Worm (Caenorhabditis elegans) whole organism, L4 larva: ENCODE results near the gene spl-1.

Experiments
- F37D6.2 ChIP-seq: sonication (generic microtip); optimal IDR thresholded peaks from 2 replicates; lab custom pipeline; 2016; ENCODE audit warnings: mild to moderate bottlenecking, missing genetic modification characterization, missing compliant biosample characterization
- F44E2.7 ChIP-seq: fragments of 200-800 bp; sonication (Bioruptor generic); IDR thresholded peaks from 2 replicates; pipeline ENCODE4 v2.1.2; 2022; ENCODE audit warnings: missing genetic modification characterization, missing compliant biosample characterization
- F49E8.2 ChIP-seq: sonication (generic microtip); optimal IDR thresholded peaks from 2 replicates; lab custom pipeline; 2016; ENCODE audit warnings: missing compliant biosample characterization, mild to moderate bottlenecking, missing genetic modification characterization, borderline replicate concordance
- T26A8.4 ChIP-seq: fragments of 200-800 bp; sonication (Bioruptor generic); IDR thresholded peaks from 2 replicates; pipeline ENCODE4 v1.3.6; 2022; ENCODE audit warnings: missing genetic modification characterization, missing compliant biosample characterization
- Y105C5A.15 ChIP-seq: fragments of 200-800 bp; sonication (Bioruptor generic); IDR thresholded peaks from 2 replicates; pipeline ENCODE4 v1.3.6; 2022; ENCODE audit warnings: missing genetic modification characterization, missing compliant biosample characterization
- Y48G9A.11 ChIP-seq: fragments of 200-800 bp; sonication (Bioruptor generic); IDR thresholded peaks from 2 replicates; pipeline ENCODE4 v1.3.6; 2022; ENCODE audit warnings: missing genetic modification reagents, missing genetic modification characterization, missing compliant biosample characterization
- Y5F2A.4 ChIP-seq: fragments of 200-800 bp; sonication (Bioruptor generic); optimal IDR thresholded peaks from 2 replicates; lab custom pipeline; 2018; ENCODE audit warnings: mild to moderate bottlenecking, missing genetic modification characterization, missing compliant biosample characterization
- Y75B8A.6 ChIP-seq: fragments of 200-800 bp; sonication (Bioruptor generic); IDR thresholded peaks from 2 replicates; pipeline ENCODE4 v1.3.6; 2022; ENCODE audit warnings: missing genetic modification reagents, missing genetic modification characterization, missing compliant biosample characterization
- aly-2 ChIP-seq: sonication (generic microtip); optimal IDR thresholded peaks from 2 replicates; lab custom pipeline; 2018; ENCODE audit warnings: missing biosample characterization, missing genetic modification characterization
- ceh-32 ChIP-seq: sonication (generic microtip); optimal IDR thresholded peaks from 2 replicates; lab custom pipeline; 2016; ENCODE audit warnings: mild to moderate bottlenecking, missing genetic modification characterization, missing compliant biosample characterization; ENCODE audit not compliant: poor library complexity
- ceh-44 ChIP-seq: fragments of 200-800 bp; sonication (Bioruptor generic); IDR thresholded peaks from 2 replicates; pipeline ENCODE4 v1.3.6; 2022; ENCODE audit warnings: missing genetic modification reagents, missing genetic modification characterization, missing compliant biosample characterization
- ceh-62 ChIP-seq: sonication (generic microtip); optimal IDR thresholded peaks from 2 replicates; lab custom pipeline; 2017; ENCODE audit warnings: missing biosample characterization, missing genetic modification characterization
- ces-1 ChIP-seq: fragments of 150-350 bp; sonication (generic microtip); optimal IDR thresholded peaks from 4 replicates; lab custom pipeline; 2014; ENCODE audit warnings: missing biosample characterization, missing genetic modification reagents, missing genetic modification characterization
- ctbp-1 ChIP-seq: fragments of 200-800 bp; sonication (Bioruptor generic); IDR thresholded peaks from 2 replicates; pipeline ENCODE4 v1.3.6; 2022; ENCODE audit warnings: missing genetic modification reagents, missing genetic modification characterization, missing compliant biosample characterization
- daf-16 ChIP-seq, 3 experiments: sonication (generic microtip); optimal IDR thresholded peaks; 2 replicates each; lab custom pipeline; 2016 to 2017; ENCODE audit warnings: missing genetic modification characterization in 3 of 3, missing genetic modification reagents in 3 of 3, mild to moderate bottlenecking in 2 of 3, missing compliant biosample characterization in 2 of 3, missing biosample characterization in 1 of 3, moderate library complexity in 1 of 3
- daf-19 ChIP-seq: fragments of 200-800 bp; sonication (Bioruptor generic); conservative IDR thresholded peaks from 2 replicates; pipeline ENCODE4 v1.3.6; 2022; ENCODE audit warnings: missing genetic modification characterization, missing compliant biosample characterization
- dmd-6 ChIP-seq: fragments of 200-800 bp; sonication (Bioruptor generic); IDR thresholded peaks from 2 replicates; pipeline ENCODE4 v1.3.6; 2022; ENCODE audit warnings: missing genetic modification reagents, missing genetic modification characterization, missing compliant biosample characterization
- dmd-9 ChIP-seq: fragments of 200-800 bp; sonication (Bioruptor generic); IDR thresholded peaks from 2 replicates; pipeline ENCODE4 v1.3.6; 2022; ENCODE audit warnings: missing genetic modification reagents, missing genetic modification characterization, missing compliant biosample characterization
- lin-13 ChIP-seq: fragments of 150-350 bp; optimal IDR thresholded peaks from 2 replicates; lab custom pipeline; 2014; ENCODE audit warnings: missing biosample characterization, missing genetic modification reagents, missing genetic modification characterization
- lsy-2 ChIP-seq, 2 experiments: fragments of 150-350 bp in 1 of 2; sonication (generic microtip) in 1 of 2; optimal IDR thresholded peaks; 2 replicates each; lab custom pipeline; 2014 to 2017; ENCODE audit warnings: missing biosample characterization in 2 of 2, missing genetic modification characterization in 2 of 2
- mdl-1 ChIP-seq, 2 experiments: fragments of 150-350 bp in 1 of 2; sonication (generic microtip) in 1 of 2; optimal IDR thresholded peaks; 2 replicates each; lab custom pipeline; 2014 to 2017; ENCODE audit warnings: missing biosample characterization in 2 of 2, missing genetic modification characterization in 2 of 2
- mes-2 ChIP-seq: sonication (generic microtip); optimal IDR thresholded peaks from 2 replicates; lab custom pipeline; 2016; ENCODE audit warnings: missing genotype, mild to moderate bottlenecking, missing genetic modification characterization, missing compliant biosample characterization; ENCODE audit not compliant: poor library complexity, severe bottlenecking
- mxl-2 ChIP-seq: fragments of 200-800 bp; sonication (Bioruptor generic); conservative IDR thresholded peaks from 2 replicates; pipeline ENCODE4 v1.3.6; 2022; ENCODE audit warnings: missing genetic modification reagents, missing genetic modification characterization, missing compliant biosample characterization
- nhr-11 ChIP-seq: fragments of 150-350 bp; optimal IDR thresholded peaks from 2 replicates; lab custom pipeline; 2014; ENCODE audit warnings: missing biosample characterization, missing genetic modification characterization
- nhr-237 ChIP-seq: sonication (generic microtip); optimal IDR thresholded peaks from 2 replicates; lab custom pipeline; 2017; ENCODE audit warnings: missing biosample characterization, missing genetic modification characterization
- nhr-41 ChIP-seq: fragments of 200-800 bp; sonication (Bioruptor generic); IDR thresholded peaks from 2 replicates; pipeline ENCODE4 v1.3.6; 2022; ENCODE audit warnings: missing genetic modification reagents, missing genetic modification characterization, missing compliant biosample characterization
- nhr-42 ChIP-seq: fragments of 200-800 bp; sonication (Bioruptor generic); IDR thresholded peaks from 2 replicates; pipeline ENCODE4 v1.3.6; 2022; ENCODE audit warnings: missing genetic modification characterization, missing compliant biosample characterization
- nhr-76 ChIP-seq: fragments of 150-350 bp; optimal IDR thresholded peaks from 2 replicates; lab custom pipeline; 2014; ENCODE audit warnings: missing biosample characterization, missing genetic modification characterization
- nhr-77 ChIP-seq: fragments of 150-350 bp; optimal IDR thresholded peaks from 2 replicates; lab custom pipeline; 2014; ENCODE audit warnings: missing biosample characterization, missing genetic modification characterization
- pha-4 ChIP-seq, 2 experiments: fragments of 150-350 bp in 1 of 2; fragments of 200-800 bp in 1 of 2; sonication (Bioruptor generic) in 1 of 2; IDR thresholded peaks in 1 of 2; optimal IDR thresholded peaks in 1 of 2; 2 replicates each; pipeline versions ENCODE4 v1.3.6 to Lab custom; 2014 to 2022; ENCODE audit warnings: missing genetic modification characterization in 2 of 2, missing genetic modification reagents in 2 of 2, missing biosample characterization in 1 of 2, missing compliant biosample characterization in 1 of 2
- php-3 ChIP-seq: fragments of 200-800 bp; sonication (Bioruptor generic); IDR thresholded peaks from 2 replicates; pipeline ENCODE4 v1.3.6; 2022; ENCODE audit warnings: missing genetic modification reagents, missing genetic modification characterization, missing compliant biosample characterization
- saeg-2 ChIP-seq: fragments of 200-800 bp; sonication (Bioruptor generic); IDR thresholded peaks from 2 replicates; pipeline ENCODE4 v1.3.6; 2022; ENCODE audit warnings: missing genetic modification reagents, missing genetic modification characterization, missing compliant biosample characterization
- sdz-12 ChIP-seq: fragments of 200-800 bp; sonication (Bioruptor generic); optimal IDR thresholded peaks from 2 replicates; lab custom pipeline; 2018; ENCODE audit warnings: mild to moderate bottlenecking, missing genetic modification characterization, missing compliant biosample characterization
- set-16 ChIP-seq: fragments of 200-800 bp; sonication (Bioruptor generic); IDR thresholded peaks from 2 replicates; pipeline ENCODE4 v1.3.6; 2022; ENCODE audit warnings: missing genetic modification reagents, missing genetic modification characterization, missing compliant biosample characterization
- snpc-1.2 ChIP-seq: fragments of 200-800 bp; sonication (Bioruptor generic); IDR thresholded peaks from 2 replicates; pipeline ENCODE4 v1.3.6; 2022; ENCODE audit warnings: missing genetic modification reagents, missing genetic modification characterization, missing compliant biosample characterization
- snpc-4 ChIP-seq: fragments of 150-350 bp; optimal IDR thresholded peaks from 2 replicates; lab custom pipeline; 2014; ENCODE audit warnings: missing biosample characterization, missing genetic modification characterization
- spr-3 ChIP-seq: fragments of 200-800 bp; sonication (Bioruptor generic); optimal IDR thresholded peaks from 2 replicates; lab custom pipeline; 2018; ENCODE audit warnings: mild to moderate bottlenecking, missing genetic modification characterization, missing compliant biosample characterization
- tag-97 ChIP-seq: fragments of 200-800 bp; sonication (Bioruptor generic); IDR thresholded peaks from 2 replicates; pipeline ENCODE4 v1.3.6; 2022; ENCODE audit warnings: missing genetic modification characterization, missing compliant biosample characterization
- unc-130 ChIP-seq: sonication (generic microtip); optimal IDR thresholded peaks from 2 replicates; lab custom pipeline; 2016; ENCODE audit warnings: missing genetic modification reagents, missing genetic modification characterization, missing compliant biosample characterization
- unc-62 ChIP-seq, 3 experiments: fragments of 150-350 bp in 1 of 3; sonication (generic microtip); optimal IDR thresholded peaks in 2 of 3; peaks in 1 of 3; 1 replicate in 1 of 3; 2 replicates in 2 of 3; lab custom pipeline; 2014 to 2017; ENCODE audit warnings: missing biosample characterization in 3 of 3, missing genetic modification characterization in 3 of 3, missing genetic modification reagents in 3 of 3, missing genotype in 1 of 3
- vab-7 ChIP-seq: fragments of 200-800 bp; sonication (Bioruptor generic); IDR thresholded peaks from 2 replicates; pipeline ENCODE4 v1.3.6; 2022; ENCODE audit warnings: missing genetic modification reagents, missing genetic modification characterization, missing compliant biosample characterization
- zag-1 ChIP-seq: fragments of 150-350 bp; optimal IDR thresholded peaks from 2 replicates; lab custom pipeline; 2014; ENCODE audit warnings: missing biosample characterization, missing genetic modification characterization
- zip-11 ChIP-seq: fragments of 200-800 bp; sonication (Bioruptor generic); IDR thresholded peaks from 2 replicates; pipeline ENCODE4 v1.3.6; 2022; ENCODE audit warnings: missing genetic modification characterization, missing compliant biosample characterization
- zip-2 ChIP-seq: fragments of 150-350 bp; optimal IDR thresholded peaks from 2 replicates; lab custom pipeline; 2014; ENCODE audit warnings: missing biosample characterization, missing genetic modification characterization
- ztf-7 ChIP-seq: fragments of 150-350 bp; optimal IDR thresholded peaks from 2 replicates; lab custom pipeline; 2014; ENCODE audit warnings: missing biosample characterization, missing genetic modification characterization

The spl-1 gene

ce11 chrIV:386576-386975 is 3.6 kb upstream of the spl-1 start, which contains the start of gene T07A9.14 (continued):
- TF ChIP-seq daf-16 (GFP tag; optimal IDR thresholded peaks at IDR 0.05; lab: Kevin White, UChicago) (no peak), daf-16 (tag; optimal IDR thresholded peaks at IDR 0.05; lab: Kevin White, UChicago) (no peak), tag-97 (GFP tag; lab: Robert Waterston, UW) (no peak), php-3 (GFP tag; lab: Robert Waterston, UW) (no peak), nhr-41 (no peak), spr-3 (GFP tag; lab: Kevin White, UChicago) (no peak), sdz-12 (no peak), zip-11 (GFP tag; lab: Robert Waterston, UW) (no peak), F37D6.2 (tag; lab: Kevin White, UChicago) (no peak), zip-2 (tag; lab: Kevin White, UChicago) (no peak), mes-2 (tag; lab: Kevin White, UChicago) (peak; percentile 44), ceh-44 (no peak), F44E2.7 (GFP tag; lab: Robert Waterston, UW) (no peak), nhr-77 (tag; lab: Kevin White, UChicago) (no peak), mdl-1 (tag; optimal IDR thresholded peaks at IDR 0.05; lab: Kevin White, UChicago) (no peak), F49E8.2 (peak; percentile 25), nhr-42 (GFP tag; lab: Robert Waterston, UW) (no peak), unc-62 (GFP tag; optimal IDR thresholded peaks at IDR 0.05 in 1 of 2; lab: Kevin White, UChicago) (no peak), unc-62 (tag; optimal IDR thresholded peaks at IDR 0.05; lab: Kevin White, UChicago) (no peak), T26A8.4 (no peak), dmd-9 (GFP tag; lab: Robert Waterston, UW) (no peak), ztf-7 (tag; lab: Kevin White, UChicago) (no peak), ctbp-1 (GFP tag; lab: Robert Waterston, UW) (peak; percentile 41), saeg-2 (no peak), ceh-62 (no peak), ceh-32 (no peak), pha-4 (GFP tag; IDR thresholded peaks at IDR 0.05; lab: Robert Waterston, UW) (no peak), pha-4 (tag; optimal IDR thresholded peaks at IDR 0.05; lab: Kevin White, UChicago) (no peak), Y5F2A.4 (no peak), snpc-4 (tag; lab: Kevin White, UChicago) (no peak), mxl-2 (GFP tag; lab: Robert Waterston, UW) (no peak), lsy-2 (tag; optimal IDR thresholded peaks at IDR 0.05; lab: Kevin White, UChicago) (no peak), Y105C5A.15 (GFP tag; lab: Robert Waterston, UW) (no peak), vab-7 (GFP tag; lab: Robert Waterston, UW) (no peak), Y75B8A.6 (0 out of 2 replicates have a peak, but pooled peaks have one; percentile 38), unc-130 (no peak), aly-2 (tag; lab: Kevin White, UChicago) (no peak), nhr-237 (tag; lab: Kevin White, UChicago) (no peak), nhr-76 (no peak), dmd-6 (GFP tag; lab: Robert Waterston, UW) (no peak), Y48G9A.11 (GFP tag; lab: Robert Waterston, UW) (peak; percentile 66; the same call in 1 of the 2 replicates), nhr-11 (tag; lab: Kevin White, UChicago) (no peak), ces-1 (GFP tag; lab: Kevin White, UChicago) (no peak), snpc-1.2 (peak; percentile 14; the same call in 1 of the 2 replicates), set-16 (GFP tag; lab: Robert Waterston, UW) (no peak), daf-19 (GFP tag; lab: Robert Waterston, UW) (no peak), zag-1 (tag; lab: Kevin White, UChicago) (no peak), lin-13 (GFP tag; lab: Kevin White, UChicago) (no peak)
